Fruit fly (Drosophila melanogaster): ENCODE results near the gene Gr10b.

Gene Gr10b

dm6 chrX:11453638-11454037 is 40.6 kb upstream of the Gr10b start:
- TF ChIP-seq Sp1 (GFP tag; optimal IDR thresholded peaks at IDR 0.05) (no peak), CG9705 (GFP tag; optimal IDR thresholded peaks at IDR 0.05) (no peak), pan (optimal IDR thresholded peaks at IDR 0.05) (no peak), rgr (GFP tag; optimal IDR thresholded peaks at IDR 0.05) (no peak), Hr83 (GFP tag; optimal IDR thresholded peaks at IDR 0.05; ENCODE audit: poor library complexity, severe bottlenecking) (no peak), sv (GFP tag; optimal IDR thresholded peaks at IDR 0.05) (no peak), Hnf4 (GFP tag; optimal IDR thresholded peaks at IDR 0.05) (no peak), CG32264 (GFP tag; optimal IDR thresholded peaks at IDR 0.05) (no peak), br (GFP tag; optimal IDR thresholded peaks at IDR 0.05) (no peak), CrebA (GFP tag; optimal IDR thresholded peaks at IDR 0.05; ENCODE audit: borderline replicate concordance) (no peak), tai (GFP tag; optimal IDR thresholded peaks at IDR 0.05) (no peak), foxo (GFP tag; optimal IDR thresholded peaks at IDR 0.05) (no peak), dl (GFP tag; optimal IDR thresholded peaks at IDR 0.05; ENCODE audit: insufficient read depth in 1 of 2, partially characterized antibody in 2 of 2) (no peak), HLH106 (tag; optimal IDR thresholded peaks at IDR 0.05) (no peak), Myc (optimal IDR thresholded peaks at IDR 0.05) (no peak), ey (GFP tag; optimal IDR thresholded peaks at IDR 0.05) (no peak)

DNA sequence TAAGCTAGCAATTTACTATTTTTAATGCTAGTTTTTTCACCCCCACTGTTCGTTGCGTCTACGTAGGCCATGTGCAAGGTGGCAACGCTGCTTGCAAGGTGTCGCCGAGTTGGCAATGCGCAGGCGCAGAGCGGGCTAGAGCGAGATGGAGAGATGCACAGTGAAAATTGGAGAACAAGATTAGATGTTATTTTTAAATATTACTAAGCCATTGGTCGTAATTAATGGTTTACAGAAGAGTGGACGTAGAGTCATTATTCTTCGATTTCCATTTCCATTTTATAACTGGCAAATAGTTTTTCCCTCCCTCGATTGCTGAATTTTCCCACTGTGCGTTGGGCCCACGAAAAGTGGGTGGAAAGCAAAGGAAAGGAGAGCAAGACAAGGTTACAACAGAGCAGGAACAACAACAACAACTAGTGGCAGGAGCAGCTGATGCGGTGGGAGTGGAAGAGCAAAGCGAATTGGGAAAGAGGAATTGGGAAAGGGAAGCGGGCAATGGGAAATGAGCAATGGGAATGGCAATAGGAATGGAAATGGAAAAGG is 39.9 kb upstream of the Gr10b start:
- TF ChIP-seq OdsH (GFP tag; optimal IDR thresholded peaks at IDR 0.05) (peak; percentile 57), brk (GFP tag; optimal IDR thresholded peaks at IDR 0.05) (no peak), ey (GFP tag; optimal IDR thresholded peaks at IDR 0.05) (peak; percentile 69), jim (GFP tag; optimal IDR thresholded peaks at IDR 0.05) (no peak), CG9705 (GFP tag; optimal IDR thresholded peaks at IDR 0.05) (no peak), N (GFP tag; optimal IDR thresholded peaks at IDR 0.05) (no peak), br (GFP tag; optimal IDR thresholded peaks at IDR 0.05) (peak; percentile 44), Rel (GFP tag; optimal IDR thresholded peaks at IDR 0.05) (no peak), Rel (tag; optimal IDR thresholded peaks at IDR 0.05) (no peak), Hnf4 (GFP tag; optimal IDR thresholded peaks at IDR 0.05) (peak; percentile 60), woc (GFP tag; optimal IDR thresholded peaks at IDR 0.05) (peak; percentile 65), Mio (GFP tag; optimal IDR thresholded peaks at IDR 0.05) (no peak), rgr (GFP tag; optimal IDR thresholded peaks at IDR 0.05) (peak; percentile 78), dl (GFP tag; optimal IDR thresholded peaks at IDR 0.05; ENCODE audit: insufficient read depth in 1 of 2, partially characterized antibody in 2 of 2) (no peak), Sp1 (GFP tag; optimal IDR thresholded peaks at IDR 0.05) (peak; percentile 21), psq (GFP tag; optimal IDR thresholded peaks at IDR 0.05) (peak; percentile 77), Jra (GFP tag; optimal IDR thresholded peaks at IDR 0.05) (no peak), h (GFP tag; optimal IDR thresholded peaks at IDR 0.05) (peak; percentile 78), CG32264 (GFP tag; optimal IDR thresholded peaks at IDR 0.05) (peak; percentile 7), dmrt93B (GFP tag; optimal IDR thresholded peaks at IDR 0.05) (no peak), sv (GFP tag; optimal IDR thresholded peaks at IDR 0.05) (peak; percentile 4), Dif (GFP tag; optimal IDR thresholded peaks at IDR 0.05; ENCODE audit: partially characterized antibody) (no peak), foxo (GFP tag; optimal IDR thresholded peaks at IDR 0.05) (peak in 1 of 2 experiments; percentile 79), fru (GFP tag; optimal IDR thresholded peaks at IDR 0.05) (peak; percentile 83), tai (GFP tag; optimal IDR thresholded peaks at IDR 0.05) (no peak), HLH106 (tag; optimal IDR thresholded peaks at IDR 0.05) (peak; percentile 52)

DNA sequence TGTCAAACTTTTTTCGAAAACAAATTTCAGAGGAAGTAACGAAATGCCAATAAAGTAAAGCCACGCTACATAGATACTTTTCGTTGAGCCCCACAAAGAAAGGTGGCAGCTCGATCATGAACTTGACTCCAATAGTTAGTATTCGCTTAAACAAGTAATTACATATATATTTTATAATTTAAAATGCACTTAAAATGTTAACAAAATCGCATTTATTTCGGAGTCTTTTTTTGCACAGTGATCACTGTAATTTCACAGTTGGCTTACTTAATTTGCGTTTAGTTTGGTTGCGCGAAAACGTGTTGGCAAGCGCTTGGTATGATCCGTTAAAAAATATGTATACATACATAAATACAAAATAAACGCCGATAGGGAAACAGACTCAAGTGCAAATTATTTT is 38.6 kb upstream of the Gr10b start:
- TF ChIP-seq fru (GFP tag; optimal IDR thresholded peaks at IDR 0.05), result no peak
- TF ChIP-seq brk (GFP tag; optimal IDR thresholded peaks at IDR 0.05), result no peak

- TF ChIP-seq foxo (GFP tag; optimal IDR thresholded peaks at IDR 0.05), result peak in 1 of 2 experiments; percentile 47
- no peak for TF ChIP-seq brk (GFP tag; optimal IDR thresholded peaks at IDR 0.05)
- no peak for TF ChIP-seq dl (GFP tag; optimal IDR thresholded peaks at IDR 0.05; ENCODE audit: insufficient read depth in 1 of 2, partially characterized antibody in 2 of 2)
- peak; percentile 11 for TF ChIP-seq fru (GFP tag; optimal IDR thresholded peaks at IDR 0.05)
- TF ChIP-seq Abd-B (GFP tag; optimal IDR thresholded peaks at IDR 0.05), result no peak
- TF ChIP-seq GATAd (GFP tag; optimal IDR thresholded peaks at IDR 0.05), result no peak
- no peak for TF ChIP-seq CrebA (GFP tag; optimal IDR thresholded peaks at IDR 0.05; ENCODE audit: borderline replicate concordance)
- TF ChIP-seq br (GFP tag; optimal IDR thresholded peaks at IDR 0.05), result peak; percentile 26
- TF ChIP-seq woc (GFP tag; optimal IDR thresholded peaks at IDR 0.05), result no peak
- no peak for TF ChIP-seq CG9705 (GFP tag; optimal IDR thresholded peaks at IDR 0.05)
- peak; percentile 32 for TF ChIP-seq ey (GFP tag; optimal IDR thresholded peaks at IDR 0.05)
- TF ChIP-seq psq (GFP tag; optimal IDR thresholded peaks at IDR 0.05), result no peak
- TF ChIP-seq HLH106 (tag; optimal IDR thresholded peaks at IDR 0.05), result peak; percentile 29
- TF ChIP-seq h (GFP tag; optimal IDR thresholded peaks at IDR 0.05), result peak; percentile 65
- peak; percentile 4 for TF ChIP-seq dmrt93B (GFP tag; optimal IDR thresholded peaks at IDR 0.05)
- peak; percentile 8 for TF ChIP-seq OdsH (GFP tag; optimal IDR thresholded peaks at IDR 0.05)
- TF ChIP-seq Hnf4 (GFP tag; optimal IDR thresholded peaks at IDR 0.05), result peak; percentile 61
- TF ChIP-seq rgr (GFP tag; optimal IDR thresholded peaks at IDR 0.05), result peak; percentile 49
Observed at dm6 chrX:11451027-11451572, 38.1 kb upstream of the Gr10b start.
